Worm (Caenorhabditis elegans) whole organism, L4 larva: ENCODE data around the gene Y75B8A.32.

Source experiments
- aha-1 ChIP-seq: fragments of 150-350 bp; peaks from one replicate; lab custom pipeline; 2014; ENCODE audit warnings: missing biosample characterization, missing genetic modification characterization
- aly-2 ChIP-seq: sonication (generic microtip); optimal IDR thresholded peaks from 2 replicates; lab custom pipeline; 2018; ENCODE audit warnings: missing biosample characterization, missing genetic modification characterization
- daf-8 ChIP-seq: fragments of 200-800 bp; sonication (Bioruptor generic); IDR thresholded peaks from 2 replicates; pipeline ENCODE4 v1.3.6; 2022; ENCODE audit warnings: missing genetic modification characterization, missing compliant biosample characterization
- nhr-76 ChIP-seq: fragments of 150-350 bp; optimal IDR thresholded peaks from 2 replicates; lab custom pipeline; 2014; ENCODE audit warnings: missing biosample characterization, missing genetic modification characterization
- pha-4 ChIP-seq, 2 experiments: fragments of 150-350 bp in 1 of 2; fragments of 200-800 bp in 1 of 2; sonication (Bioruptor generic) in 1 of 2; IDR thresholded peaks in 1 of 2; optimal IDR thresholded peaks in 1 of 2; 2 replicates each; pipeline versions ENCODE4 v1.3.6 to Lab custom; 2014 to 2022; ENCODE audit warnings: missing genetic modification characterization in 2 of 2, missing genetic modification reagents in 2 of 2, missing biosample characterization in 1 of 2, missing compliant biosample characterization in 1 of 2

ce11 chrIII:12315179-12315578, 43.2 kb downstream of the Y75B8A.32 start, which contains the start of gene Y75B8A.37:
- TF ChIP-seq pha-4 (GFP tag; IDR thresholded peaks at IDR 0.05; lab: Robert Waterston, UW) (no peak), pha-4 (tag; optimal IDR thresholded peaks at IDR 0.05; lab: Kevin White, UChicago) (no peak), aha-1 (tag; lab: Kevin White, UChicago) (no peak), nhr-76 (tag; lab: Kevin White, UChicago) (no peak), aly-2 (no peak), daf-8 (GFP tag; lab: Robert Waterston, UW) (no peak)
